Fruit fly (Drosophila melanogaster) S2 (cell line): Measurements from ENCODE around the gene RecQ5.

Experiments used
- CG8478 ChIP-seq: fragments of >200 bp; optimal IDR thresholded peaks from 2 replicates; lab custom pipeline; 2018
- CTCF ChIP-seq, 2 experiments: fragments of >200 bp; optimal IDR thresholded peaks; 2 replicates each; lab custom pipeline; 2018

- TF ChIP-seq CG8478 (lab: Kevin White, UChicago), result no peak
- TF ChIP-seq CTCF (optimal IDR thresholded peaks at IDR 0.05; lab: Kevin White, UChicago), result no peak
Observed at dm6 chr3L:14624425-14625309, 7.2 kb downstream of the RecQ5 start.
